Worm (Caenorhabditis elegans) whole organism, L2 larva: ENCODE results near the gene pos-1.

Experiments used
- mbf-1 ChIP-seq: sonication (generic microtip); optimal IDR thresholded peaks from 2 replicates; lab custom pipeline; 2017; ENCODE audit warnings: missing biosample characterization, missing genetic modification characterization
- unc-62 ChIP-seq: fragments of 150-350 bp; optimal IDR thresholded peaks from 2 replicates; lab custom pipeline; 2014; ENCODE audit warnings: missing biosample characterization, missing genetic modification reagents, missing genetic modification characterization

DNA sequence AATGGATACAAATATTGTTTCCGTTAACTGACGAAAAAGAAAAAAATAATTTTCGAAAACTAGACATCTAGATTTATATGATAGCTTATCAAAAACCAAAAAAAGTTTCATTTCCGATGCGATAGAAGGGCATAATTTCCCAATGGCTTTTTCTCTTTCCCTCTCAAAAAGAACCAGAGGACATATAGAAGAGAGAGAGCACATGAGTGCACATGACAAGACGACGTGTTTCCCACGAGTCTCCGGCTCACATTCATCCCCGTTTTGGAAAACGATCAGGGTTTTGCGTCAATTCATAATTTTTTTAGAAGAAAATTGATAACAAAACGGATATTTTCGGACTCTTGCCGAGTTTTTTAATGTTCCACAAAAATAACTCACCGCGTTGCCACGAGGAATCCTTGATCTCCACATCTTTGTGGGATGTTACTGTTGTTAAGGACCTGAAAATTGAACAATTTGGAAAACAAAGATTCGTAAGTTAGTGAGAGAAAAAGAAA is 30.5 kb downstream of the pos-1 start, which contains the start of gene lmd-3:
- TF ChIP-seq mbf-1 (tag; lab: Kevin White, UChicago) (no peak), unc-62 (GFP tag; lab: Kevin White, UChicago) (no peak)
